Worm (Caenorhabditis elegans): ENCODE results near the gene ecps-1.

- TF ChIP-seq unc-39 (tag; optimal IDR thresholded peaks at IDR 0.05) (no peak), mep-1 (tag; optimal IDR thresholded peaks at IDR 0.05) (no peak), nhr-76 (tag; optimal IDR thresholded peaks at IDR 0.05) (no peak), snpc-4 (tag; optimal IDR thresholded peaks at IDR 0.05) (no peak), unc-62 (GFP tag; optimal IDR thresholded peaks at IDR 0.05) (no peak), nhr-237 (tag; optimal IDR thresholded peaks at IDR 0.05) (no peak), ceh-43 (GFP tag; optimal IDR thresholded peaks at IDR 0.05) (no peak), elt-1 (tag; optimal IDR thresholded peaks at IDR 0.05; ENCODE audit: borderline replicate concordance, insufficient read depth) (no peak), elt-3 (tag; optimal IDR thresholded peaks at IDR 0.05) (no peak), ces-1 (GFP tag; optimal IDR thresholded peaks at IDR 0.05) (no peak), tbx-8 (GFP tag; optimal IDR thresholded peaks at IDR 0.05) (no peak)
These were observed 18.8 kb upstream of the ecps-1 start, which contains the start of gene D2045.7 for ce11 chrIII:10479180-10479579.
